Worm (Caenorhabditis elegans) whole organism, mixed stage, embryonic: ENCODE data around the gene srh-48.

Experiments used
- M03D4.4 ChIP-seq: sonication (generic microtip); optimal IDR thresholded peaks from 2 replicates; lab custom pipeline; 2017; ENCODE audit warnings: mild to moderate bottlenecking, missing genetic modification characterization, missing compliant biosample characterization
- bed-3 ChIP-seq: fragments of 200-800 bp; sonication (Bioruptor generic); optimal IDR thresholded peaks from 3 replicates; lab custom pipeline; 2018; ENCODE audit warnings: mild to moderate bottlenecking, missing genetic modification characterization, moderate library complexity, missing compliant biosample characterization
- blmp-1 ChIP-seq: fragments of 150-350 bp; optimal IDR thresholded peaks from 2 replicates; lab custom pipeline; 2014; ENCODE audit warnings: missing biosample characterization, missing genetic modification characterization
- ceh-39 ChIP-seq: fragments of 150-350 bp; optimal IDR thresholded peaks from 2 replicates; lab custom pipeline; 2014; ENCODE audit warnings: missing biosample characterization, missing genetic modification characterization
- ceh-43 ChIP-seq: fragments of 200-800 bp; sonication (Bioruptor generic); optimal IDR thresholded peaks from 2 replicates; lab custom pipeline; 2018; ENCODE audit warnings: mild to moderate bottlenecking, missing genetic modification characterization, moderate library complexity, missing compliant biosample characterization
- ceh-83 ChIP-seq: fragments of 200-800 bp; sonication (Bioruptor generic); optimal IDR thresholded peaks from 2 replicates; lab custom pipeline; 2018; ENCODE audit warnings: mild to moderate bottlenecking, missing genetic modification characterization, missing compliant biosample characterization
- ces-1 ChIP-seq: fragments of 150-350 bp; optimal IDR thresholded peaks from 2 replicates; lab custom pipeline; 2014; ENCODE audit warnings: missing biosample characterization, missing genetic modification reagents, missing genetic modification characterization
- cnd-1 ChIP-seq: fragments of 200-800 bp; sonication (Bioruptor generic); optimal IDR thresholded peaks from 2 replicates; lab custom pipeline; 2018; ENCODE audit warnings: mild to moderate bottlenecking, missing genetic modification characterization, missing compliant biosample characterization
- drap-1 ChIP-seq: fragments of 200-800 bp; sonication (Bioruptor generic); optimal IDR thresholded peaks from 3 replicates; lab custom pipeline; 2018; ENCODE audit warnings: mild to moderate bottlenecking, missing genetic modification characterization, missing compliant biosample characterization
- elt-1 ChIP-seq: sonication (generic microtip); optimal IDR thresholded peaks from 2 replicates; lab custom pipeline; 2017; ENCODE audit warnings: missing genetic modification characterization, mild to moderate bottlenecking, missing compliant biosample characterization, antibody characterized with exemption, moderate library complexity, borderline replicate concordance; ENCODE audit not compliant: insufficient read depth
- elt-3 ChIP-seq: fragments of 150-350 bp; optimal IDR thresholded peaks from 2 replicates; lab custom pipeline; 2014; ENCODE audit warnings: missing biosample characterization, missing genetic modification characterization
- flh-1 ChIP-seq: fragments of 200-800 bp; sonication (Bioruptor generic); optimal IDR thresholded peaks from 2 replicates; lab custom pipeline; 2018; ENCODE audit warnings: mild to moderate bottlenecking, missing genetic modification characterization, moderate library complexity, missing compliant biosample characterization
- ham-2 ChIP-seq: fragments of 200-800 bp; sonication (Bioruptor generic); optimal IDR thresholded peaks from 2 replicates; lab custom pipeline; 2018; ENCODE audit warnings: mild to moderate bottlenecking, missing genetic modification characterization, missing compliant biosample characterization
- hlh-1 ChIP-seq: fragments of 150-350 bp; optimal IDR thresholded peaks from 2 replicates; lab custom pipeline; 2014; ENCODE audit warnings: missing biosample characterization, missing genetic modification reagents, missing genetic modification characterization
- lin-32 ChIP-seq: fragments of 200-800 bp; sonication (Bioruptor generic); optimal IDR thresholded peaks from 2 replicates; lab custom pipeline; 2018; ENCODE audit warnings: mild to moderate bottlenecking, missing genetic modification characterization, missing compliant biosample characterization
- lsy-2 ChIP-seq: fragments of 150-350 bp; optimal IDR thresholded peaks from 2 replicates; lab custom pipeline; 2014; ENCODE audit warnings: missing biosample characterization, missing genetic modification characterization
- mab-5 ChIP-seq: fragments of 150-350 bp; optimal IDR thresholded peaks from 2 replicates; lab custom pipeline; 2014; ENCODE audit warnings: missing biosample characterization, missing genetic modification characterization
- mep-1 ChIP-seq: fragments of 150-350 bp; optimal IDR thresholded peaks from 2 replicates; lab custom pipeline; 2017; ENCODE audit warnings: missing biosample characterization, missing genetic modification reagents, missing genetic modification characterization, inconsistent platforms
- mls-2 ChIP-seq: sonication (generic microtip); optimal IDR thresholded peaks from 2 replicates; lab custom pipeline; 2016; ENCODE audit warnings: mild to moderate bottlenecking, missing genetic modification characterization, moderate library complexity, missing compliant biosample characterization
- nhr-12 ChIP-seq: fragments of 150-350 bp; optimal IDR thresholded peaks from 2 replicates; lab custom pipeline; 2014; ENCODE audit warnings: missing biosample characterization, missing genetic modification characterization
- nhr-2 ChIP-seq: fragments of 150-350 bp; optimal IDR thresholded peaks from 2 replicates; lab custom pipeline; 2014; ENCODE audit warnings: missing biosample characterization, missing genetic modification characterization
- nhr-237 ChIP-seq: fragments of 150-350 bp; optimal IDR thresholded peaks from 2 replicates; lab custom pipeline; 2014; ENCODE audit warnings: missing biosample characterization, missing genetic modification characterization
- nhr-28 ChIP-seq: fragments of 150-350 bp; optimal IDR thresholded peaks from 2 replicates; lab custom pipeline; 2014; ENCODE audit warnings: missing biosample characterization, missing genetic modification characterization
- nhr-76 ChIP-seq: sonication (generic microtip); optimal IDR thresholded peaks from 2 replicates; lab custom pipeline; 2017; ENCODE audit warnings: missing biosample characterization, missing genetic modification characterization
- pha-4 ChIP-seq: fragments of 150-350 bp; optimal IDR thresholded peaks from 2 replicates; lab custom pipeline; 2018; ENCODE audit warnings: missing biosample characterization, missing genetic modification reagents, missing genetic modification characterization
- sem-2 ChIP-seq: fragments of 200-800 bp; sonication (Bioruptor generic); optimal IDR thresholded peaks from 2 replicates; lab custom pipeline; 2018; ENCODE audit warnings: mild to moderate bottlenecking, missing genetic modification characterization, missing compliant biosample characterization
- sptf-1 ChIP-seq: sonication (generic microtip); optimal IDR thresholded peaks from 2 replicates; lab custom pipeline; 2017; ENCODE audit warnings: mild to moderate bottlenecking, missing genetic modification characterization, moderate library complexity, missing compliant biosample characterization
- tbx-8 ChIP-seq: fragments of 200-800 bp; sonication (Bioruptor generic); optimal IDR thresholded peaks from 2 replicates; lab custom pipeline; 2018; ENCODE audit warnings: mild to moderate bottlenecking, missing genetic modification characterization, moderate library complexity, missing compliant biosample characterization
- unc-120 ChIP-seq: sonication (generic microtip); optimal IDR thresholded peaks from 2 replicates; lab custom pipeline; 2017; ENCODE audit warnings: missing genetic modification characterization, missing compliant biosample characterization; ENCODE audit not compliant: poor library complexity, severe bottlenecking
- unc-39 ChIP-seq: fragments of 150-350 bp; optimal IDR thresholded peaks from 2 replicates; lab custom pipeline; 2014; ENCODE audit warnings: missing biosample characterization, missing genetic modification characterization
- unc-62 ChIP-seq: fragments of 150-350 bp; optimal IDR thresholded peaks from 2 replicates; lab custom pipeline; 2014; ENCODE audit warnings: missing biosample characterization, missing genetic modification reagents, missing genetic modification characterization
- zip-8 ChIP-seq: fragments of 150-350 bp; optimal IDR thresholded peaks from 2 replicates; lab custom pipeline; 2014; ENCODE audit warnings: missing biosample characterization, missing genetic modification characterization
- ztf-11 ChIP-seq: fragments of 150-350 bp; optimal IDR thresholded peaks from 2 replicates; lab custom pipeline; 2014; ENCODE audit warnings: missing biosample characterization, missing genetic modification characterization

The srh-48 gene

ce11 chrII:9336651-9337050, 43.2 kb upstream of the srh-48 start:
- no peak for TF ChIP-seq elt-1 (tag; lab: Kevin White, UChicago)
- TF ChIP-seq ceh-83 (GFP tag; lab: Kevin White, UChicago) = no peak
- TF ChIP-seq blmp-1 (tag; lab: Kevin White, UChicago) = no peak
- no peak for TF ChIP-seq ztf-11 (tag; lab: Kevin White, UChicago)
- no peak for TF ChIP-seq lsy-2 (tag; lab: Kevin White, UChicago)
- TF ChIP-seq nhr-28 (tag; lab: Kevin White, UChicago) = no peak
- no peak for TF ChIP-seq ham-2
- no peak for TF ChIP-seq drap-1 (GFP tag; lab: Kevin White, UChicago)
- no peak for TF ChIP-seq tbx-8 (GFP tag; lab: Kevin White, UChicago)
- TF ChIP-seq mab-5 = no peak
- TF ChIP-seq nhr-76 (tag; lab: Kevin White, UChicago) = no peak
- no peak for TF ChIP-seq hlh-1 (tag; lab: Kevin White, UChicago)
- no peak for TF ChIP-seq zip-8 (tag; lab: Kevin White, UChicago)
- no peak for TF ChIP-seq lin-32 (GFP tag; lab: Kevin White, UChicago)
- no peak for TF ChIP-seq nhr-12 (tag; lab: Kevin White, UChicago)
- no peak for TF ChIP-seq ceh-43 (GFP tag; lab: Kevin White, UChicago)
- no peak for TF ChIP-seq sptf-1 (tag; lab: Kevin White, UChicago)
- no peak for TF ChIP-seq sem-2

DNA sequence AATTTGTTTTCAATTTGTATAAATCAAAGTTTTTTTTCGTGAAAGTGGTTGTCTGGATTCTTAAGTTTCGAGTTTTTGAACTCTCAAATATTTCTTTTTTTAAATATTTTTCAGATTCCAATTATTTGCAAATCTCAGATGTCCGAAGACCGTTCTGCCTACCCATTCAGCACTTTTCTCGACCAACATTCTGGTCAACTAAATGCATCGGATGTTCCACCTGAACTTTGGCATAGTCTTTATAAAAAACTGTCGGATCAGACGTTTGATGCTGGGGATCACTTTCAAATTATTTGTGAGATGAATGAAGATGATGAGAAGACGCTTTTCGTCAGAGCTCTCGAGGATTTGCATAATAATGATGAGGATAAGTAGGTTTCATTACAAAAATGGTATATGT, 41.0 kb upstream of the srh-48 start, which contains the start of gene ttll-12:
Gene ttll-12, plus strand, starts transcription at position 139 of the 400 bp plus-strand sequence.
- TF ChIP-seq ztf-11 (tag; lab: Kevin White, UChicago) (no peak), nhr-76 (tag; lab: Kevin White, UChicago) (no peak), drap-1 (GFP tag; lab: Kevin White, UChicago) (no peak), ceh-39 (tag; lab: Kevin White, UChicago) (no peak), lsy-2 (tag; lab: Kevin White, UChicago) (no peak), M03D4.4 (no peak), blmp-1 (tag; lab: Kevin White, UChicago) (no peak), nhr-12 (tag; lab: Kevin White, UChicago) (no peak), tbx-8 (GFP tag; lab: Kevin White, UChicago) (no peak), hlh-1 (tag; lab: Kevin White, UChicago) (no peak)

- no peak for TF ChIP-seq ceh-39 (tag; lab: Kevin White, UChicago)
- TF ChIP-seq elt-3 (tag; lab: Kevin White, UChicago) = peak; percentile 20
- TF ChIP-seq, all 35 proteins: peak for 1
Observed at ce11 chrII:9343955-9344354, 35.9 kb upstream of the srh-48 start.

DNA sequence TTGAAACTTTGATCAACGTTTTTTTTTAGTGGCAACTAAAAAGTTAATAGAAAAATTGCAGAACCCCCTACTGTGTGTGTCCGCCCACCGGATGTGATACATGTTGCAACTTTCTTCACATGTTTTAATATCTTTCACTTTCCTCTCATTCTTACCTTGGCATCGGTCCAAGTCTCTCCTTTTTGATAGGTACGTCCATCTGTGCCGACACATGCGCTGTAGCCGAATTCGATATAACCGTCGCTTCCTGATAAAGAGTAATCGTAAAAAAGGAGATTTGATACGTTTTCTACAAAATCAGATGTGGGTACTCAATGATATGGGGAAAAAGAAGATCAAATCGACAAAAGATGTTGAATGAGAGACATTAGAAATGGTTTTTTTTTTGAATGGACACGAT, 34.8 kb upstream of the srh-48 start:
- TF ChIP-seq hlh-1 (tag; lab: Kevin White, UChicago) (no peak), lsy-2 (tag; lab: Kevin White, UChicago) (no peak), sptf-1 (tag; lab: Kevin White, UChicago) (no peak), ces-1 (no peak), bed-3 (GFP tag; lab: Kevin White, UChicago) (no peak), mab-5 (no peak), ceh-39 (tag; lab: Kevin White, UChicago) (no peak), nhr-28 (tag; lab: Kevin White, UChicago) (no peak), ceh-43 (GFP tag; lab: Kevin White, UChicago) (no peak), unc-62 (GFP tag; lab: Kevin White, UChicago) (no peak), unc-120 (tag; lab: Kevin White, UChicago) (no peak), pha-4 (tag; lab: Kevin White, UChicago) (no peak), ztf-11 (tag; lab: Kevin White, UChicago) (no peak), nhr-2 (tag; lab: Kevin White, UChicago) (no peak), elt-3 (tag; lab: Kevin White, UChicago) (no peak), nhr-76 (tag; lab: Kevin White, UChicago) (no peak), mls-2 (tag; lab: Kevin White, UChicago) (no peak), tbx-8 (GFP tag; lab: Kevin White, UChicago) (no peak), nhr-237 (no peak), flh-1 (no peak)

DNA sequence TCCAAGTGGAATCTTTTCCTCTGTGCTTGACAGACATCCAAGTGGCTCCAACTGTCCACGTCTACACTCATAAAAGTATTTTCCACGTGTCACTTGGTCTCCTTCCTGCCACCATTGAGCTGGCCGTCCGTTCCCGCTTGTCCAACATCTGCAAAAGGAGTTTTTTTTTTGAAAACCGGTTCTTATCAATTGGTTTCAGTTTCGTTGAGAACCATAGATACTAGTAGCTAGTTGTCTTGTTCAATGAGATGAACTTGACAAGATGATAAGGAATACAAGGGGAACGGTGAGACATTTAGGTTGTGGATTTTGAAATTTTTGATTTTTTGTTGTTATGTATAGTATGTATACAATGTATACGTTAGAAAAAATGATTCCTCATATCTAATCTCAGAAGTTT, 34.1 kb upstream of the srh-48 start:
- TF ChIP-seq ceh-39 (tag; lab: Kevin White, UChicago) (no peak), pha-4 (tag; lab: Kevin White, UChicago) (no peak), mep-1 (tag; lab: Kevin White, UChicago) (no peak), unc-39 (tag; lab: Kevin White, UChicago) (no peak), nhr-28 (tag; lab: Kevin White, UChicago) (no peak), nhr-12 (tag; lab: Kevin White, UChicago) (no peak), elt-3 (tag; lab: Kevin White, UChicago) (no peak), cnd-1 (tag; lab: Kevin White, UChicago) (no peak), flh-1 (no peak), drap-1 (GFP tag; lab: Kevin White, UChicago) (no peak)
